Worm (Caenorhabditis elegans): ENCODE data around the gene T18D3.6.

DNA sequence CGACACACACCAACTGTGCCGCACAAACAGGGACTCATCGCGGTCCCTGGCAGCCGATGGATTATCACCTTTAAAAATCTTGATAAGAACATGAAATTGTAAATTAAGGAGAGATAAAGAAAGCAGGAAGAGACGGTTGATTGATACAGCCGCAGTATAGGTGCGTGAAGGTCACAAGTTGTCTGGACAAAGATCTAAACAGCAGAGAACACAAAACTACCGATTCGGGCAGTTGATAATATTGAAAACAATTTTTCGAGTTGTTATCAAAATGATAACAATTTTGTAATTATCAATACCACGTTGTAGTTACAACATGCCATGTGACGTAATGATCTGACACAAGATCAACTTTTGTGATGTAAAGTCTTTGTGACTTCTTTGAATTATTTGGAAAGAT, 51.1 kb downstream of the T18D3.6 start:
- TF ChIP-seq nhr-77 (tag; optimal IDR thresholded peaks at IDR 0.05) (peak; percentile 92), ztf-11 (tag; optimal IDR thresholded peaks at IDR 0.05) (no peak), lsy-2 (tag; optimal IDR thresholded peaks at IDR 0.05) (peak in 1 of 2 experiments; percentile 83), fos-1 (tag; optimal IDR thresholded peaks at IDR 0.05) (no peak), mep-1 (tag; optimal IDR thresholded peaks at IDR 0.05) (peak; percentile 82), snpc-1.2 (GFP tag; IDR thresholded peaks at IDR 0.05) (no peak), nhr-28 (tag; optimal IDR thresholded peaks at IDR 0.05) (peak; percentile 99), ceh-82 (tag; optimal IDR thresholded peaks at IDR 0.05) (no peak)

Data from whole organism, L4 larva.